Fruit fly (Drosophila melanogaster): ENCODE data around the gene PolH.

The PolH gene

dm6 chr3L:21954474-21955321 is 13.1 kb upstream of the PolH start, which contains the start of gene CG7458 (continued):
- no peak for TF ChIP-seq Dll (GFP tag; IDR thresholded peaks at IDR 0.05; ENCODE audit: partially characterized antibody)
- TF ChIP-seq BEAF-32 (GFP tag; optimal IDR thresholded peaks at IDR 0.05), result no peak
- peak; percentile 65 for TF ChIP-seq phol (tag; optimal IDR thresholded peaks at IDR 0.05)
- peak; percentile 34; the same call in 1 of the 2 replicates for TF ChIP-seq ssp (GFP tag; IDR thresholded peaks at IDR 0.05)
- TF ChIP-seq Drgx (GFP tag; IDR thresholded peaks at IDR 0.05), result no peak
- TF ChIP-seq CG12071 (GFP tag; optimal IDR thresholded peaks at IDR 0.05), result peak; percentile 8
- no peak for TF ChIP-seq fd102C (GFP tag; optimal IDR thresholded peaks at IDR 0.05)
- TF ChIP-seq Ssrp (tag; optimal IDR thresholded peaks at IDR 0.05), result peak; percentile 44
- TF ChIP-seq CG17612 (GFP tag; IDR thresholded peaks at IDR 0.05), result 0 out of 2 replicates have a peak, but pooled peaks have one; percentile 11
- TF ChIP-seq CG1832 (GFP tag; optimal IDR thresholded peaks at IDR 0.05), result no peak
- TF ChIP-seq Hmx (GFP tag; optimal IDR thresholded peaks at IDR 0.05), result peak; percentile 55
- no peak for TF ChIP-seq caup (GFP tag; optimal IDR thresholded peaks at IDR 0.05; ENCODE audit: severe bottlenecking)
- TF ChIP-seq YL-1 (GFP tag; optimal IDR thresholded peaks at IDR 0.05), result no peak
- no peak for TF ChIP-seq CG14050 (GFP tag; IDR thresholded peaks at IDR 0.05)
- peak; percentile 45; the same call in 1 of the 2 replicates for TF ChIP-seq CG9215 (GFP tag; IDR thresholded peaks at IDR 0.05)
- TF ChIP-seq vfl (GFP tag; optimal IDR thresholded peaks at IDR 0.05), result no peak
- TF ChIP-seq zfh2 (GFP tag; optimal IDR thresholded peaks at IDR 0.05), result peak; percentile 15
- no peak for TF ChIP-seq sd (tag; optimal IDR thresholded peaks at IDR 0.05)
- TF ChIP-seq en (GFP tag; optimal IDR thresholded peaks at IDR 0.05), result peak; percentile 42
- TF ChIP-seq nau (GFP tag; optimal IDR thresholded peaks at IDR 0.05), result peak; percentile 13
- peak; percentile 44; the same call in 1 of the 3 replicates for TF ChIP-seq CG2889 (GFP tag; IDR thresholded peaks at IDR 0.05)
- TF ChIP-seq CG14860 (GFP tag; IDR thresholded peaks at IDR 0.05; ENCODE audit: partially characterized antibody), result no peak
- TF ChIP-seq crc (GFP tag; optimal IDR thresholded peaks at IDR 0.05), result peak; percentile 14
- TF ChIP-seq Spps (tag; optimal IDR thresholded peaks at IDR 0.05), result no peak
- TF ChIP-seq eve (GFP tag; optimal IDR thresholded peaks at IDR 0.05), result peak in 1 of 2 experiments; percentile 70
- TF ChIP-seq CG10321 (GFP tag; IDR thresholded peaks at IDR 0.05), result no peak
- TF ChIP-seq zen2 (GFP tag; IDR thresholded peaks at IDR 0.05; ENCODE audit: partially characterized antibody), result 0 out of 3 replicates have a peak, but pooled peaks have one; percentile 36
- peak; percentile 29 for TF ChIP-seq Six4 (GFP tag; optimal IDR thresholded peaks at IDR 0.05)
- TF ChIP-seq CG3065 (GFP tag; optimal IDR thresholded peaks at IDR 0.05), result no peak
- no peak for TF ChIP-seq fru (optimal IDR thresholded peaks at IDR 0.05)
- no peak for TF ChIP-seq CG11247 (GFP tag; IDR thresholded peaks at IDR 0.05)
- TF ChIP-seq CG6813 (GFP tag; optimal IDR thresholded peaks at IDR 0.05), result no peak
- no peak for TF ChIP-seq CG15601 (tag; optimal IDR thresholded peaks at IDR 0.05)
- TF ChIP-seq CG17361 (GFP tag; IDR thresholded peaks at IDR 0.05), result peak; percentile 82
- no peak for TF ChIP-seq br (optimal IDR thresholded peaks at IDR 0.05)
- no peak for TF ChIP-seq stc (GFP tag; IDR thresholded peaks at IDR 0.05)
- TF ChIP-seq Med (GFP tag), result peak; percentile 76
- no peak for TF ChIP-seq CG6175 (GFP tag; IDR thresholded peaks at IDR 0.05)
- no peak for TF ChIP-seq Nf-YA (GFP tag; IDR thresholded peaks at IDR 0.05)
- no peak for TF ChIP-seq CG4404 (GFP tag; IDR thresholded peaks at IDR 0.05)
- peak; percentile 66 for TF ChIP-seq CG2712 (tag; optimal IDR thresholded peaks at IDR 0.05)
- TF ChIP-seq CG17359 (tag; optimal IDR thresholded peaks at IDR 0.05), result peak; percentile 36
- no peak for TF ChIP-seq CG42726 (GFP tag; IDR thresholded peaks at IDR 0.05; ENCODE audit: partially characterized antibody)
- no peak for TF ChIP-seq Bteb2 (GFP tag; optimal IDR thresholded peaks at IDR 0.05)
- no peak for TF ChIP-seq twi (tag; optimal IDR thresholded peaks at IDR 0.05)
- no peak for TF ChIP-seq Awh (GFP tag; IDR thresholded peaks at IDR 0.05)
- TF ChIP-seq CG15514 (GFP tag; optimal IDR thresholded peaks at IDR 0.05), result no peak
- no peak for TF ChIP-seq CG6854 (GFP tag; optimal IDR thresholded peaks at IDR 0.05)
- TF ChIP-seq sens (GFP tag), result peak; percentile 92
